Fruit fly (Drosophila melanogaster) whole organism, prepupa: ENCODE results near the gene GC1.
A peak's percentile ranks its signal among the peaks of the same experiment; 100 is the strongest.
"Not testable (repeated sequence)": the region's sequence is repeated elsewhere in the genome, so short reads cannot be mapped to it uniquely, and the experiment has no call there.

Source experiments
- Blimp-1 ChIP-seq: fragments of 200-800 bp; sonication (Bioruptor generic); optimal IDR thresholded peaks from 3 replicates; lab custom pipeline; 2017; ENCODE audit warnings: missing biosample characterization, missing genetic modification characterization, mild to moderate bottlenecking, moderate library complexity, missing genetic modification reagents
- CG10631 ChIP-seq: fragments of 200-800 bp; sonication (Bioruptor generic); optimal IDR thresholded peaks from 2 replicates; lab custom pipeline; 2016; ENCODE audit warnings: missing biosample characterization, missing genetic modification characterization
- CG10669 ChIP-seq: fragments of 200-800 bp; sonication (Bioruptor generic); optimal IDR thresholded peaks from 3 replicates; lab custom pipeline; 2018; ENCODE audit warnings: missing biosample characterization, mild to moderate bottlenecking, missing genetic modification characterization, moderate library complexity
- CG11294 ChIP-seq: fragments of 200-800 bp; sonication (Bioruptor generic); IDR thresholded peaks from 2 replicates; pipeline ENCODE4 v1.3.6; 2022; ENCODE audit warnings: missing biosample characterization, missing genetic modification characterization
- CG11762 ChIP-seq: fragments of 200-800 bp; sonication (Bioruptor generic); optimal IDR thresholded peaks from 3 replicates; lab custom pipeline; 2016; ENCODE audit warnings: missing biosample characterization, missing genetic modification characterization; ENCODE audit not compliant: insufficient read depth
- CG11902 ChIP-seq: fragments of 200-800 bp; sonication (Bioruptor generic); optimal IDR thresholded peaks from 3 replicates; lab custom pipeline; 2016; ENCODE audit warnings: missing biosample characterization, missing genetic modification characterization
- CG15336 ChIP-seq: fragments of 200-800 bp; sonication (Bioruptor generic); IDR thresholded peaks from 2 replicates; pipeline ENCODE4 v1.3.6; 2022; ENCODE audit warnings: missing biosample characterization, missing genetic modification characterization
- CG1621 ChIP-seq: fragments of 200-800 bp; sonication (Bioruptor generic); optimal IDR thresholded peaks from 3 replicates; lab custom pipeline; 2018; ENCODE audit warnings: missing biosample characterization, mild to moderate bottlenecking, missing genetic modification characterization
- CG3032 ChIP-seq: fragments of 200-800 bp; optimal IDR thresholded peaks from 2 replicates; lab custom pipeline; 2019; ENCODE audit warnings: missing biosample characterization, mild to moderate bottlenecking, missing genetic modification characterization, moderate library complexity
- CG32006 ChIP-seq: fragments of 200-800 bp; sonication (Bioruptor generic); optimal IDR thresholded peaks from 3 replicates; lab custom pipeline; 2017; ENCODE audit warnings: missing biosample characterization, mild to moderate bottlenecking, missing genetic modification characterization
- CG34406 ChIP-seq: fragments of 200-800 bp; sonication (Bioruptor generic); optimal IDR thresholded peaks from 3 replicates; lab custom pipeline; 2016; ENCODE audit warnings: missing biosample characterization, missing genetic modification characterization
- CG3919 ChIP-seq: fragments of 200-800 bp; sonication (Bioruptor generic); optimal IDR thresholded peaks from 3 replicates; lab custom pipeline; 2016; ENCODE audit warnings: missing biosample characterization, missing genetic modification characterization
- CG4318 ChIP-seq: fragments of 200-800 bp; sonication (Bioruptor generic); optimal IDR thresholded peaks from 3 replicates; lab custom pipeline; 2017; ENCODE audit warnings: missing biosample characterization, mild to moderate bottlenecking, missing genetic modification characterization
- CG6163 ChIP-seq: fragments of 200-800 bp; sonication (Bioruptor generic); IDR thresholded peaks from 3 replicates; pipeline ENCODE4 v1.3.6; 2022; ENCODE audit warnings: missing biosample characterization, missing genetic modification characterization
- CG6792 ChIP-seq: fragments of 200-800 bp; sonication (Bioruptor generic); optimal IDR thresholded peaks from 3 replicates; lab custom pipeline; 2016; ENCODE audit warnings: missing biosample characterization, missing genetic modification characterization
- CG6808 ChIP-seq: fragments of 200-800 bp; sonication (Bioruptor generic); optimal IDR thresholded peaks from 3 replicates; lab custom pipeline; 2017; ENCODE audit warnings: missing biosample characterization, missing genetic modification characterization, mild to moderate bottlenecking, moderate library complexity, missing genetic modification reagents
- CG7368 ChIP-seq: fragments of 200-800 bp; sonication (Bioruptor generic); optimal IDR thresholded peaks from 3 replicates; lab custom pipeline; 2016; ENCODE audit warnings: missing biosample characterization, missing genetic modification characterization
- CG8119 ChIP-seq: fragments of 200-800 bp; sonication (Bioruptor generic); IDR thresholded peaks from 3 replicates; pipeline ENCODE4 v1.3.6; 2022; ENCODE audit warnings: missing biosample characterization, missing genetic modification characterization
- CG8319 ChIP-seq: fragments of 200-800 bp; sonication (Bioruptor generic); optimal IDR thresholded peaks from 3 replicates; lab custom pipeline; 2016; ENCODE audit warnings: missing biosample characterization, missing genetic modification characterization
- CG9139 ChIP-seq: fragments of 200-800 bp; sonication (Bioruptor generic); optimal IDR thresholded peaks from 3 replicates; lab custom pipeline; 2017; ENCODE audit warnings: missing biosample characterization, mild to moderate bottlenecking, missing genetic modification characterization
- Eip75B ChIP-seq: fragments of 200-800 bp; sonication (Bioruptor generic); optimal IDR thresholded peaks from 3 replicates; lab custom pipeline; 2016; ENCODE audit warnings: missing biosample characterization, missing genetic modification characterization
- Eip93F ChIP-seq: fragments of 200-800 bp; sonication (Bioruptor generic); optimal IDR thresholded peaks from 2 replicates; lab custom pipeline; 2016; ENCODE audit warnings: missing biosample characterization, mild to moderate bottlenecking, missing genetic modification characterization
- Ets21C ChIP-seq: fragments of 200-800 bp; sonication (Bioruptor generic); optimal IDR thresholded peaks from 3 replicates; lab custom pipeline; 2016; ENCODE audit warnings: missing biosample characterization, missing genetic modification characterization
- Gug ChIP-seq: fragments of 200-800 bp; sonication (Bioruptor generic); IDR thresholded peaks from 2 replicates; pipeline ENCODE4 v1.3.6; 2022; ENCODE audit warnings: missing biosample characterization, missing genetic modification characterization
- Hr39 ChIP-seq: fragments of 200-800 bp; sonication (Bioruptor generic); optimal IDR thresholded peaks from 2 replicates; lab custom pipeline; 2016; ENCODE audit warnings: missing biosample characterization, missing genetic modification characterization
- Met ChIP-seq: fragments of 200-800 bp; sonication (Bioruptor generic); optimal IDR thresholded peaks from 3 replicates; lab custom pipeline; 2016; ENCODE audit warnings: missing biosample characterization, missing genetic modification characterization
- OdsH ChIP-seq: fragments of 200-800 bp; sonication (Bioruptor generic); optimal IDR thresholded peaks from 3 replicates; lab custom pipeline; 2016; ENCODE audit warnings: missing biosample characterization, missing genetic modification characterization
- Smox ChIP-seq: fragments of 200-800 bp; sonication (Bioruptor generic); optimal IDR thresholded peaks from 3 replicates; lab custom pipeline; 2016; ENCODE audit warnings: missing biosample characterization, missing genetic modification characterization
- Sox102F ChIP-seq: fragments of 200-800 bp; sonication (Bioruptor generic); optimal IDR thresholded peaks from 2 replicates; lab custom pipeline; 2016; ENCODE audit warnings: missing biosample characterization, mild to moderate bottlenecking, missing genetic modification characterization
- Sox15 ChIP-seq: fragments of 200-800 bp; sonication (Bioruptor generic); optimal IDR thresholded peaks from 3 replicates; lab custom pipeline; 2016; ENCODE audit warnings: missing biosample characterization, missing genetic modification characterization
- cyc ChIP-seq: fragments of 200-800 bp; sonication (Bioruptor generic); optimal IDR thresholded peaks from 3 replicates; lab custom pipeline; 2016; ENCODE audit warnings: missing biosample characterization, missing genetic modification characterization
- dac ChIP-seq: fragments of 200-800 bp; sonication (Bioruptor generic); optimal IDR thresholded peaks from 2 replicates; lab custom pipeline; 2017; ENCODE audit warnings: missing biosample characterization, mild to moderate bottlenecking, missing genetic modification characterization
- dsx ChIP-seq: fragments of 200-800 bp; optimal IDR thresholded peaks from 3 replicates; lab custom pipeline; 2019; ENCODE audit warnings: missing biosample characterization, mild to moderate bottlenecking, missing genetic modification characterization, moderate library complexity; ENCODE audit not compliant: poor library complexity, severe bottlenecking
- esn ChIP-seq: fragments of 200-800 bp; sonication (Bioruptor generic); optimal IDR thresholded peaks from 2 replicates; lab custom pipeline; 2016; ENCODE audit warnings: missing biosample characterization, mild to moderate bottlenecking, missing genetic modification characterization, moderate library complexity
- fd59A ChIP-seq: fragments of 200-800 bp; sonication (Bioruptor generic); optimal IDR thresholded peaks from 2 replicates; lab custom pipeline; 2017; ENCODE audit warnings: missing biosample characterization, mild to moderate bottlenecking, missing genetic modification characterization, missing genetic modification reagents
- fd85E ChIP-seq: fragments of 200-800 bp; sonication (Bioruptor generic); optimal IDR thresholded peaks from 3 replicates; lab custom pipeline; 2016; ENCODE audit warnings: missing biosample characterization, missing genetic modification characterization
- fkh ChIP-seq: fragments of 200-800 bp; sonication (Bioruptor generic); optimal IDR thresholded peaks from 3 replicates; lab custom pipeline; 2017; ENCODE audit warnings: missing biosample characterization, mild to moderate bottlenecking, missing genetic modification characterization, moderate library complexity
- lz ChIP-seq: fragments of 200-800 bp; sonication (Bioruptor generic); optimal IDR thresholded peaks from 3 replicates; lab custom pipeline; 2016; ENCODE audit warnings: missing biosample characterization, missing genetic modification characterization
- net ChIP-seq: fragments of 200-800 bp; sonication (Bioruptor generic); optimal IDR thresholded peaks from 3 replicates; lab custom pipeline; 2016; ENCODE audit warnings: missing biosample characterization, missing genetic modification characterization
- pdm3 ChIP-seq: fragments of 200-800 bp; sonication (Bioruptor generic); optimal IDR thresholded peaks from 3 replicates; lab custom pipeline; 2016; ENCODE audit warnings: missing biosample characterization, missing genetic modification characterization
- spab ChIP-seq: fragments of 200-800 bp; sonication (Bioruptor generic); optimal IDR thresholded peaks from 2 replicates; lab custom pipeline; 2017; ENCODE audit warnings: missing biosample characterization, mild to moderate bottlenecking, missing genetic modification characterization, missing genetic modification reagents
- topi ChIP-seq: fragments of 200-800 bp; sonication (Bioruptor generic); optimal IDR thresholded peaks from 3 replicates; lab custom pipeline; 2016; ENCODE audit warnings: missing biosample characterization, missing genetic modification characterization
- vri ChIP-seq: fragments of 200-800 bp; sonication (Bioruptor generic); optimal IDR thresholded peaks from 3 replicates; lab custom pipeline; 2016; ENCODE audit warnings: missing biosample characterization, mild to moderate bottlenecking, missing genetic modification characterization

The GC1 gene

DNA sequence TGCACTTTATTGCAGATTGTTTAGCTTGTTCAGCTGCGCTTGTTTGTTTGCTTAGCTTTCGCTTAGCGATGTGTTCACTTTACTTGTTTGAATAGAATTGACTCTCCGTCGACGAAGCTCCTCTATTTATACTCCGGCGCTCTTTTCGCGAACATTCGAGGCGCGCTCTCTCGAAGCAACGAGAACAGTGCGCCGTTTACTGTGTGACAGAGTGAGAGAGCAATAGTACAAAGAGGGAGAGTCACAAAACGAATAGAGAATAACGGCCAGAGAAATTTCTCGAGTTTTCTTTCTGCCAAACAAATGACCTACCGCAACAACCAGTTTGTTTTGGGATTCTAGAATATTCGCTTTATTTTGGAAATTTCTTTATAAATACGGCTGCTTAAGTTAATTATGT is 11.1 kb upstream of the GC1 start, which contains the start of gene Hsp70Aa:
Gene Hsp70Aa (minus strand): TSS at position 101 of the 400 bp plus-strand sequence.
- not testable (repeated sequence) for TF ChIP-seq CG8119; dac; CG3919 (GFP tag; lab: Kevin White, UChicago)
- TF ChIP-seq, all 60 proteins: peak for 0; not testable (repeated sequence) for 60

DNA sequence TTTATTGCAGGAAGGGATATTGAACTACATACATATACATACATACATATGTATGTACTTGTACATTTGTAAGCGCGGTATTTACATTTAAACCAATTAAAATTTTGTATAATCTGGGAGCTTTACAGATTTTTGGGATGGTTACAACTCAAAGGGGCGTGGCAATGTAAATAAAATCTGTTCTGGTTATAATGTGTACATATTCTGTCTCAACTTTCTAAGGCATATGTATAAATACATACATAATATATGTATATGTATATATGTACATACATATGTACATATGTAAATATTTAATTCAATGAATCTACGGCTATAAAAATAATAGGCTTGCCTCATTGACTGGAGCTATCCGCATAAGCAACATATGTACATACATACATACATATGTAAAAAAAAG is 10.1 kb upstream of the GC1 start:
- no peak for TF ChIP-seq Sox15
- no peak for TF ChIP-seq CG11762 (GFP tag; lab: Kevin White, UChicago)
- TF ChIP-seq vri = no peak
- TF ChIP-seq OdsH = no peak
- TF ChIP-seq CG10669 (GFP tag; lab: Kevin White, UChicago) = no peak
- TF ChIP-seq CG8319 = no peak
- TF ChIP-seq fkh (GFP tag; lab: Kevin White, UChicago) = no peak
- no peak for TF ChIP-seq topi (GFP tag; lab: Kevin White, UChicago)

DNA sequence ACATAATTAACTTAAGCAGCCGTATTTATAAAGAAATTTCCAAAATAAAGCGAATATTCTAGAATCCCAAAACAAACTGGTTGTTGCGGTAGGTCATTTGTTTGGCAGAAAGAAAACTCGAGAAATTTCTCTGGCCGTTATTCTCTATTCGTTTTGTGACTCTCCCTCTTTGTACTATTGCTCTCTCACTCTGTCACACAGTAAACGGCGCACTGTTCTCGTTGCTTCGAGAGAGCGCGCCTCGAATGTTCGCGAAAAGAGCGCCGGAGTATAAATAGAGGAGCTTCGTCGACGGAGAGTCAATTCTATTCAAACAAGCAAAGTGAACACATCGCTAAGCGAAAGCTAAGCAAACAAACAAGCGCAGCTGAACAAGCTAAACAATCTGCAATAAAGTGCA is 9.3 kb upstream of the GC1 start, which contains the start of gene Hsp70Ab:
Gene Hsp70Ab (plus strand): TSS at position 301 of the 400 bp plus-strand sequence.
- not testable (repeated sequence) for TF ChIP-seq CG6792; CG9139; pdm3 (GFP tag; lab: Kevin White, UChicago)

DNA sequence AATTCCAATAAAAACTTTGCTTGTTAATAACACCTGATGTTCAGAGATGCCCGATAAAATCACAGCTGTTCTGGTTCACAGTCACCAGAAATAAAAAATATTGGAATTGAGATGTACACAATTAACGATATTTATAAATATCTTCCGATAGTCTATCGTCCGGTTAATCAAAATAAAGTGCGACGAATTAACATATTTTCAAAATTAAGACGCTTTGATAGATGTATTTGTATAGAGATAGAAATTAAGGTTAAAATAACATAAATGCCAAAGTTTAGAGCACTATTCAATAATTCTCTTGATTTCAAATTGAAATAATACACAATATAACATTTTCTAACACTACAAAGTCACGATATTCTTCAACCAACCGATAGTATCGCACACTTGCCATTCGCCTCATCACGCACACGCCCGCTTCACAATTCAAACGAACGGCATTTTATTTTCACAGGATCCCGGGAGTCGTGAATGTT is 4.7 kb upstream of the GC1 start, which contains the start of the genes CG3281 and aurA:
Gene CG3281 (minus strand): TSS at position 67 of the 476 bp plus-strand sequence.
Gene aurA (plus strand): TSS at position 386 of the 476 bp plus-strand sequence.
- TF ChIP-seq CG6808 (GFP tag; lab: Kevin White, UChicago) (peak; percentile 32), fd59A (GFP tag; lab: Kevin White, UChicago) (no peak), Ets21C (GFP tag; lab: Kevin White, UChicago) (peak; percentile 61), spab (GFP tag; lab: Kevin White, UChicago) (no peak), Sox15 (peak; percentile 68), CG34406 (GFP tag; lab: Kevin White, UChicago) (peak; percentile 53), CG15336 (GFP tag; lab: Robert Waterston, UW) (no peak), dac (peak; percentile 0), Gug (GFP tag; lab: Robert Waterston, UW) (peak; percentile 28; the same call in 1 of the 2 replicates), pdm3 (GFP tag; lab: Kevin White, UChicago) (no peak), Smox (GFP tag; lab: Kevin White, UChicago) (no peak), net (GFP tag; lab: Kevin White, UChicago) (no peak), CG11294 (GFP tag; lab: Robert Waterston, UW) (peak; percentile 23; the same call in 1 of the 2 replicates), lz (GFP tag; lab: Kevin White, UChicago) (peak; percentile 78), Met (no peak), fd85E (GFP tag; lab: Kevin White, UChicago) (no peak), CG32006 (peak; percentile 57), CG10669 (GFP tag; lab: Kevin White, UChicago) (peak; percentile 44), CG11902 (GFP tag; lab: Kevin White, UChicago) (peak; percentile 51), CG6163 (GFP tag; lab: Robert Waterston, UW) (no peak; the same call in 2 of the 3 replicates), Blimp-1 (GFP tag; lab: Kevin White, UChicago) (no peak), Sox102F (no peak), dsx (peak; percentile 18), Hr39 (peak; percentile 80), Eip93F (GFP tag; lab: Kevin White, UChicago) (no peak), OdsH (peak; percentile 70), esn (GFP tag; lab: Kevin White, UChicago) (peak; percentile 83), CG7368 (GFP tag; lab: Kevin White, UChicago) (peak; percentile 5), topi (GFP tag; lab: Kevin White, UChicago) (peak; percentile 74), CG4318 (GFP tag; lab: Kevin White, UChicago) (no peak), Eip75B (GFP tag; lab: Kevin White, UChicago) (peak; percentile 74), cyc (GFP tag; lab: Kevin White, UChicago) (peak; percentile 80), CG11762 (GFP tag; lab: Kevin White, UChicago) (peak; percentile 37), CG1621 (tag; lab: Kevin White, UChicago) (no peak), fkh (GFP tag; lab: Kevin White, UChicago) (no peak), CG3032 (tag; lab: Kevin White, UChicago) (peak; percentile 75), CG10631 (GFP tag; lab: Kevin White, UChicago) (peak; percentile 83), CG9139 (no peak), CG6792 (peak; percentile 46), CG8119 (0 out of 3 replicates have a peak, but pooled peaks have one; percentile 21)
